Worm (Caenorhabditis elegans): Measurements from ENCODE around the gene fbxa-13.

fbxa-13 gene

ce11 chrIII:1705331-1705730, 368 bp downstream of the fbxa-13 start:
- TF ChIP-seq hmg-11 (tag; optimal IDR thresholded peaks at IDR 0.05) = peak; percentile 68
- no peak for TF ChIP-seq R02D3.7 (tag; optimal IDR thresholded peaks at IDR 0.05)
- peak; percentile 13 for TF ChIP-seq lin-15B (tag; optimal IDR thresholded peaks at IDR 0.05)

DNA sequence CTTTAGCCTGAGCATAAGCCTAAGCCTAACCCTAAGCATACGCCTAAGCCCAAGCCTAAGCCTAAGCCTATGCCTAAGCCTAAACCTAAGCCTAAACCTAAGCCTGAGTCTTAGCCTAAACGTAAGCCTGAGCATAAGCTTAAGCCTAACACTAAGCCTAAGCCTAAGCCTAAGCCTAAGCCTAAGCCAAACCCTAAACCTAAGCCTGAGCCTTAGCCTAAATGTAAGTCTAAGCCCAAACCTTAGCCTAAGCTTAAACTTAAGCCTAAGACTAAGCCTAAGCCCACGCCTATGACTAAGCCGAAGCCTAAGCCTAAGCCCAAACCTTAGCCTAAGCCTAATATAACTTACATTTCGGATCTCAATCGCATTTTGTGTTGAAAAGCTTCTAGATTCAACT, 1.7 kb downstream of the fbxa-13 start:
- TF ChIP-seq ceh-16 (tag; optimal IDR thresholded peaks at IDR 0.05) = no peak

DNA sequence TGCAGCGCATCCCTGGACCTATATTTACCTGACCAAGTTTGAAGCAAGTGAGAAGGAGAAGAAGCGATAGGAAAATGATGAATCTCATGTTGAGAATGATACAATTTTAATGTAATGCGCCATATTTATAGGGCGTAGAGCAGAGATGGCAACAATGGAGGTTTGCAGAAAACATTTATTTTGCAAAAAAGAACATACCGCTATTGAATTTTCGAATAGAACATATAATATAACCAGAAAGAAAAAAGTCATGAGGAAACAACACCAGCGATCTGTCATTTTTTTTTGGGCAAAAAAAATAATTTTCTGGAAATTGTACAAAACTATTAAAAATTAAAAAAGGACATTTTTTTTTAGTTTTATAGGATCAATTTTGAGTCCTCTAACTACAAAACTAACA, 3.4 kb downstream of the fbxa-13 start, which contains the start of gene spex-3:
TSS of gene spex-3 (minus strand) at position 101 of the 400 bp plus-strand sequence.
- no peak for TF ChIP-seq ztf-11 (tag; optimal IDR thresholded peaks at IDR 0.05)
- no peak for TF ChIP-seq elt-1 (tag; optimal IDR thresholded peaks at IDR 0.05)
- no peak for TF ChIP-seq R02D3.7 (tag; optimal IDR thresholded peaks at IDR 0.05)
- TF ChIP-seq lin-15B (tag; optimal IDR thresholded peaks at IDR 0.05) = no peak
- no peak for TF ChIP-seq nhr-28 (tag; optimal IDR thresholded peaks at IDR 0.05)
- no peak for TF ChIP-seq elt-2 (tag; optimal IDR thresholded peaks at IDR 0.05)
- TF ChIP-seq ama-1 (optimal IDR thresholded peaks at IDR 0.05) = no peak
- no peak for TF ChIP-seq unc-39 (tag; optimal IDR thresholded peaks at IDR 0.05)
- no peak for TF ChIP-seq ZK546.5 (tag; optimal IDR thresholded peaks at IDR 0.05)
- no peak for TF ChIP-seq mml-1 (tag; optimal IDR thresholded peaks at IDR 0.05)

DNA sequence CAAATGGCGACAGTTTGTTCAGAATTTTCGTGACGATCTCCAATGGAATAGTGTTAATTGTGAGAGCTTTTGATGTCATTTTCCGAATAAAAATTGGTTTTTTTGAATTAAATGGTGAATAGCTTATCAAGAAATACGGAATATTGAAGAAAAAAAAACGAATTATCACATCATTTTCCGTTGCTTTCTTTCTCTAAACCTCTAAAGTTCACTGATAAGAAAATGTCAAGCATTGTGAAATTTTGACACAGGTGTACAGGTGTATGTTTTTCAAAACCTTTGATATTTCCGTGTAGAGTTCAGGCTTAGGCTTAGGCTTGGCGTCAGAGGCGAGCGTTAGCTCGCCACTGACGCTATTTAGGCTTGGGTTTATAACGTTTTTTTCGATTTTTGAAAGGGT, 6.9 kb downstream of the fbxa-13 start, which contains the start of gene fbxa-74:
TSS of gene fbxa-74 (minus strand) at position 145 of the 400 bp plus-strand sequence.
- TF ChIP-seq pqm-1 (tag; optimal IDR thresholded peaks at IDR 0.05) (peak; percentile 32), pha-4 (tag; optimal IDR thresholded peaks at IDR 0.05) (peak; percentile 12), sea-2 (GFP tag; optimal IDR thresholded peaks at IDR 0.05) (no peak), elt-2 (tag; optimal IDR thresholded peaks at IDR 0.05) (peak; percentile 83)

DNA sequence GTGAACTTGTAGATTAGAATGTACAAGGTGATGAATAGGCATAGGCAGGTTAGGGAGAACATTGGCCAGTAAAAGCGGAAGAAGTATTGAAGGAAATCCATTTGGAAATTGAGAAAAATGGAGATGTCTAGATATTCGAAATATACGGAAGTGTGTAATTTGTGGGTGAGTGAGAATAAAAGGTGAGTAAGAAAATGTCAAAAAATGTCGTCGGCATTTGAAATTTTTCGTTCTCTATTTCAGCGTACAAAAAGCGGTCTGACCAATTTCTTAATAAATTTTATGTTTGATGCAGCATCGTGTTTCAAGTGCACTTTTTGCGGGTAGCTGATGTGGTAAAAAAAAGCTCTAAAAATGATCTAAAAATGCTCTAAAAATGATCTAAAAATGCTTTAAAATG, 10.7 kb downstream of the fbxa-13 start, which contains the start of gene srd-64:
TSS of gene srd-64 (minus strand) at position 101 of the 400 bp plus-strand sequence.
- TF ChIP-seq sea-2 (GFP tag; optimal IDR thresholded peaks at IDR 0.05) = no peak
- TF ChIP-seq elt-3 (tag; optimal IDR thresholded peaks at IDR 0.05) = no peak
- no peak for TF ChIP-seq fkh-2 (tag; optimal IDR thresholded peaks at IDR 0.05)
- no peak for TF ChIP-seq nhr-43 (tag; optimal IDR thresholded peaks at IDR 0.05; ENCODE audit: poor library complexity, severe bottlenecking)
- no peak for TF ChIP-seq tbx-2 (tag; optimal IDR thresholded peaks at IDR 0.05)
- TF ChIP-seq nhr-11 (tag; optimal IDR thresholded peaks at IDR 0.05) = no peak
- no peak for TF ChIP-seq egl-5 (tag; optimal IDR thresholded peaks at IDR 0.05)
- TF ChIP-seq ztf-11 (tag; optimal IDR thresholded peaks at IDR 0.05) = no peak

- no peak for TF ChIP-seq ama-1 (optimal IDR thresholded peaks at IDR 0.05)
- TF ChIP-seq hmg-11 (tag; optimal IDR thresholded peaks at IDR 0.05) = no peak
- no peak for TF ChIP-seq nhr-76 (tag; optimal IDR thresholded peaks at IDR 0.05)
- TF ChIP-seq nhr-25 (tag; optimal IDR thresholded peaks at IDR 0.05) = no peak
- TF ChIP-seq fkh-10 (GFP tag; optimal IDR thresholded peaks at IDR 0.05) = no peak
- TF ChIP-seq zag-1 (tag; optimal IDR thresholded peaks at IDR 0.05) = no peak
Observed at ce11 chrIII:1689927-1690326, 15.8 kb downstream of the fbxa-13 start, which contains the start of gene Y22D7AR.14. Gene Y22D7AR.14, minus strand, starts transcription at chrIII:1690027.

ce11 chrIII:1687999-1688398, 17.7 kb downstream of the fbxa-13 start, which contains the start of gene Y22D7AR.7:
Gene Y22D7AR.7, minus strand, starts transcription at chrIII:1688099.
- TF ChIP-seq zag-1 (tag; optimal IDR thresholded peaks at IDR 0.05) = no peak
- TF ChIP-seq lin-15B (tag; optimal IDR thresholded peaks at IDR 0.05) = no peak
- TF ChIP-seq nhr-11 (tag; optimal IDR thresholded peaks at IDR 0.05) = no peak
- no peak for TF ChIP-seq nhr-77 (tag; optimal IDR thresholded peaks at IDR 0.05)
- no peak for TF ChIP-seq ama-1 (optimal IDR thresholded peaks at IDR 0.05)
- TF ChIP-seq ZK546.5 (tag; optimal IDR thresholded peaks at IDR 0.05) = no peak
- no peak for TF ChIP-seq ceh-9 (tag; optimal IDR thresholded peaks at IDR 0.05)

DNA sequence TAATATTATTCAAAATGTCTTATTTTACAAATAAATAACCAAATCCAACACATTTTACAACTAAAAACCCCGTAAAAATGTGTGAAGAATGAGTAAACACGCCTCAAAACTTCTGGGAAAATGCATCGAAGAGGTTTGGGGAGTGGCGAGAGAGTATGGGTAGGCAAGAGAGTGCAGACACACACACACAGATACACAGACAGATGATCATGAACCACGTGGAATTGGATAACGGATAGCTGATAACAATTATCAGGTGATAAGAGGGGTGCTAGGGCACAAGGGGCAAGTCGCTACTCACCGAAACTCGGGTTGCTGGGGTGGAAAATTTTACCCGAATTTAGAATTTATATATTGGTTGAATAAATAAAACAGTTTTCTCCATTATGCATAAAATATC, 23.4 kb downstream of the fbxa-13 start:
- no peak for TF ChIP-seq tbx-2 (tag; optimal IDR thresholded peaks at IDR 0.05)
- no peak for TF ChIP-seq fkh-2 (tag; optimal IDR thresholded peaks at IDR 0.05)
- no peak for TF ChIP-seq R02D3.7 (tag; optimal IDR thresholded peaks at IDR 0.05)
- TF ChIP-seq nhr-43 (tag; optimal IDR thresholded peaks at IDR 0.05; ENCODE audit: poor library complexity, severe bottlenecking) = peak; percentile 31
- peak; percentile 6 for TF ChIP-seq lin-39 (tag; optimal IDR thresholded peaks at IDR 0.05)
- no peak for TF ChIP-seq ZK546.5 (tag; optimal IDR thresholded peaks at IDR 0.05)
- TF ChIP-seq elt-2 (tag; optimal IDR thresholded peaks at IDR 0.05) = peak; percentile 52
- no peak for TF ChIP-seq unc-39 (tag; optimal IDR thresholded peaks at IDR 0.05)
- TF ChIP-seq mdl-1 (tag; optimal IDR thresholded peaks at IDR 0.05) = peak; percentile 14
- no peak for TF ChIP-seq zag-1 (tag; optimal IDR thresholded peaks at IDR 0.05)

Data from whole organism, L3 larva.